Worm (Caenorhabditis elegans): ENCODE results near the gene snu-13.

snu-13 gene

ce11 chrII:10705347-10705996 is 47.0 kb upstream of the snu-13 start (continued):
- TF ChIP-seq let-526 (GFP tag; IDR thresholded peaks at IDR 0.05) (no peak), hlh-12 (tag; optimal IDR thresholded peaks at IDR 0.05) (no peak), egl-44 (GFP tag; IDR thresholded peaks at IDR 0.05) (no peak), dox-1 (GFP tag; IDR thresholded peaks at IDR 0.05) (0 out of 2 replicates have a peak, but pooled peaks have one; percentile 38), rec-8 (tag; optimal IDR thresholded peaks at IDR 0.05) (no peak)

DNA sequence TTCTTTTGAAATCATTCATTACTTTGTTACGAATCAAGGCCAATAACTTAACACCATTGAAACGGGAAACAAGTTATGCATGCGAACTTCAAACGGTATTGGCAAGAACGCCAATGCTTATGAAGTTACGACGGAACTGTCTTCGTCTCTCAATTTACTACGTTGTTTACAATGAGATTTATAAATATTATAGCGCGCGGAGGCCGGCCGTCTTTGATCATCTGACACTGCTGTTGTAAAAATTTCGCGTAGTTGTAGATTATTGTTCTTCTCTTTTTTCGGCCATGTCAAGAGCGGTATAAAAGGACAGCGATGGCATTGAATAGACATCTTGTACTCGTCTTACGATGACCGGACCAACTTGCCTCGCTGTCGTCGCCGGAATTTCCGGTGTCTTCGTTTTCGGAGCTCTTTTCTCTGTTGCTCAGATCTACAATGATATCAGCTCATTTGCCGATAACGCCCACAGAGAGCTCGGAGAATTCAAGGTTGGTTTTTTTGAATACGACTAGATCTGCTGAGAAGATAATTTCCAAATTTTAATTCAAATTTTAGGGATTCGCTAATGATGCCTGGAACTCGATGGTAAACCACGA is 46.2 kb upstream of the snu-13 start, which contains the start of gene col-39:
Gene col-39 (plus strand): TSS at position 342 of the 596 bp plus-strand sequence.
- TF ChIP-seq lin-40 (tag; optimal IDR thresholded peaks at IDR 0.05) (peak; percentile 8), K12H6.12 (tag; optimal IDR thresholded peaks at IDR 0.05) (no peak), Y67H2A.10 (GFP tag; conservative IDR thresholded peaks at IDR 0.05) (no peak)

ce11 chrII:10703594-10704384 is 45.4 kb upstream of the snu-13 start, which contains the start of gene col-79:
col-79 (plus strand) TSS chrII:10703613.
- TF ChIP-seq nfya-2 (GFP tag; IDR thresholded peaks at IDR 0.05) (no peak), mcd-1 (GFP tag; IDR thresholded peaks at IDR 0.05) (0 out of 2 replicates have a peak, but pooled peaks have one; percentile 13), zfh-2 (GFP tag; conservative IDR thresholded peaks at IDR 0.05) (peak; percentile 88), pbrm-1 (GFP tag; IDR thresholded peaks at IDR 0.05) (peak; percentile 13; the same call in 1 of the 2 replicates), akir-1 (GFP tag; optimal IDR thresholded peaks at IDR 0.05) (no peak), cebp-2 (GFP tag; IDR thresholded peaks at IDR 0.05) (no peak), T07F8.4 (tag; optimal IDR thresholded peaks at IDR 0.05) (no peak), F57A8.1 (GFP tag; optimal IDR thresholded peaks at IDR 0.05) (no peak), C06A6.2 (GFP tag; conservative IDR thresholded peaks at IDR 0.05) (no peak), egrh-3 (GFP tag; IDR thresholded peaks at IDR 0.05) (peak; percentile 68; the same call in 1 of the 2 replicates)

DNA sequence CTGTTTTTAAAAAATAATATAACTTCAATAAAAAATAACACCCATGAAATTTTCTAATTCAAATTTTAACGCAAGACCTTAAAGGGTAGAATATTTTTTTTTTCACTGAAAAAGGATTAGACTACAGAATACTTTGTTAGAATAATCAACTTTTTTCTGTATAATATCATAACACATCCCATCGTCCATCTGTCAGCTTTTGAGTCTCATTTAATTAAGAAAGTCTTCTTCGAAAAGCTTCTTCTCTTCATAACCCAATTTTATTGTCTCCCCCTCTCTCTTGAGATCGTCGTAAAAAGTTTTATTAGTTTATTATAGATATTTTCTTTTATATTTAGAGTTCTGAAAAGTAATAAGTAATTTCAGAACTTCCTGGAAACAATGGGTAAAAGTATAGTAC is 37.6 kb upstream of the snu-13 start:
- TF ChIP-seq rpc-1 (optimal IDR thresholded peaks at IDR 0.05) = no peak
- TF ChIP-seq rpc-1 (tag; optimal IDR thresholded peaks at IDR 0.05) = no peak
- no peak for TF ChIP-seq cebp-2 (GFP tag; IDR thresholded peaks at IDR 0.05)
- TF ChIP-seq pha-4 (tag; optimal IDR thresholded peaks at IDR 0.05) = no peak
- TF ChIP-seq nfya-1 (tag; optimal IDR thresholded peaks at IDR 0.05; ENCODE audit: borderline replicate concordance, insufficient read depth) = no peak
- no peak for TF ChIP-seq C06A6.2 (GFP tag; conservative IDR thresholded peaks at IDR 0.05)
- no peak for TF ChIP-seq ztf-18 (tag; optimal IDR thresholded peaks at IDR 0.05)
- no peak for TF ChIP-seq nhr-80 (tag; optimal IDR thresholded peaks at IDR 0.05)
- TF ChIP-seq ccch-3 (GFP tag; optimal IDR thresholded peaks at IDR 0.05) = no peak
- TF ChIP-seq athp-1 (tag; optimal IDR thresholded peaks at IDR 0.05) = no peak
- no peak for TF ChIP-seq let-607 (tag; optimal IDR thresholded peaks at IDR 0.05)
- TF ChIP-seq atf-7 (tag; optimal IDR thresholded peaks at IDR 0.05) = no peak

ce11 chrII:10694713-10695112 is 36.3 kb upstream of the snu-13 start, which contains the start of gene lgc-57:
lgc-57 (plus strand) TSS chrII:10695013.
- TF ChIP-seq hlh-26 (GFP tag; conservative IDR thresholded peaks at IDR 0.05) (no peak), bed-1 (GFP tag; IDR thresholded peaks at IDR 0.05) (no peak)

All from whole organism, young adult.